Fruit fly (Drosophila melanogaster): ENCODE results near the gene CG14829.

The CG14829 gene

dm6 chr3L:7189668-7190200, 48.2 kb downstream of the CG14829 start, which contains the start of gene Dscam2:
Gene Dscam2, minus strand, starts transcription at chr3L:7189931.
- TF ChIP-seq Mnt (GFP tag; optimal IDR thresholded peaks at IDR 0.05) (no peak), CG11617 (GFP tag; optimal IDR thresholded peaks at IDR 0.05) (no peak), CG5204 (GFP tag; optimal IDR thresholded peaks at IDR 0.05) (no peak), CG12768 (GFP tag; optimal IDR thresholded peaks at IDR 0.05) (no peak), toe (GFP tag; optimal IDR thresholded peaks at IDR 0.05) (no peak), Hr96 (GFP tag; optimal IDR thresholded peaks at IDR 0.05) (no peak), Clk (GFP tag; optimal IDR thresholded peaks at IDR 0.05) (no peak), tj (GFP tag; optimal IDR thresholded peaks at IDR 0.05) (no peak), Crg-1 (GFP tag; optimal IDR thresholded peaks at IDR 0.05) (no peak), CG14711 (tag; optimal IDR thresholded peaks at IDR 0.05) (no peak), cic (GFP tag; optimal IDR thresholded peaks at IDR 0.05) (no peak), kay (GFP tag; ENCODE audit: borderline replicate concordance) (no peak), pad (GFP tag; optimal IDR thresholded peaks at IDR 0.05) (no peak)
